Fruit fly (Drosophila melanogaster): ENCODE data around the gene ND-13B.

Gene ND-13B

DNA sequence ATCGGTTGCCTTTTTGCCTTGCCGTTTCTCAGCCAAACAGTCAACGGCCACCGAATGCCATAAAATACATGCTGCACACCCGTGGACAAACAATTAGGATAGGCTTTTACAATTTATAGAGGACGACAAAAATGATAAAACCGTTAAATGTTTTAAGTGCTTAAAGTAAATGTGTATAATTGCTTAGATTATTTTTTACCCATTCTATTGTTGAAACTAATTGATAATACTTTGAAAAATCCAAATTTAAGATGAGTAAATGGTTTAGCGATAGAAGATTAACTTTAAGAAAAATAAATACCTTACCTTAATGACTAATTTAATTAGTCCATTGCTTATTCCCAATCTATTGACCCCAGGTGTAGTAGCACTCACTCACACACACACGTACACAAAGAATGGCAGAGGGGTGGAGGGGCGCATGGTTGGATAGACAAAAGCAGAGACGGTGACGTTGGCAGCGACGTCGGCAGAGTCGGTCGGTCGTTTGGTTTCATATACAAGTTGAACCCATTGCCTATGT is 15.3 kb downstream of the ND-13B start (continued):
- TF ChIP-seq CG12391 (tag; optimal IDR thresholded peaks at IDR 0.05) (peak; percentile 97), CG4328 (GFP tag; optimal IDR thresholded peaks at IDR 0.05) (peak; percentile 95), CG18599 (GFP tag; optimal IDR thresholded peaks at IDR 0.05) (peak; percentile 97), Tbp (GFP tag; optimal IDR thresholded peaks at IDR 0.05) (no peak), Dek (tag; optimal IDR thresholded peaks at IDR 0.05) (peak; percentile 95), E2f1 (GFP tag; IDR thresholded peaks at IDR 0.05) (peak; percentile 94), Bgb (GFP tag; IDR thresholded peaks at IDR 0.05; ENCODE audit: partially characterized antibody) (no peak), CG15601 (tag; optimal IDR thresholded peaks at IDR 0.05) (peak; percentile 92), CG10321 (GFP tag; IDR thresholded peaks at IDR 0.05) (peak; percentile 71), lmd (GFP tag; IDR thresholded peaks at IDR 0.05) (peak; percentile 96), Atf3 (GFP tag; optimal IDR thresholded peaks at IDR 0.05) (peak; percentile 79), CG11456 (GFP tag; IDR thresholded peaks at IDR 0.05) (peak; percentile 87), rib (GFP tag; IDR thresholded peaks at IDR 0.05) (peak; percentile 85), CG17802 (tag; optimal IDR thresholded peaks at IDR 0.05) (peak; percentile 58), CG18764 (GFP tag; optimal IDR thresholded peaks at IDR 0.05) (peak; percentile 77), CG15696 (tag; optimal IDR thresholded peaks at IDR 0.05) (peak; percentile 92), CG13424 (tag; optimal IDR thresholded peaks at IDR 0.05) (peak; percentile 96), CG7271 (tag; optimal IDR thresholded peaks at IDR 0.05) (no peak), pfk (GFP tag; optimal IDR thresholded peaks at IDR 0.05) (peak; percentile 20), ac (GFP tag; optimal IDR thresholded peaks at IDR 0.05) (peak; percentile 71), ken (GFP tag; IDR thresholded peaks at IDR 0.05) (peak; percentile 87), CG6854 (GFP tag; optimal IDR thresholded peaks at IDR 0.05) (peak; percentile 94), sens-2 (GFP tag; IDR thresholded peaks at IDR 0.05) (peak; percentile 86), CG16813 (GFP tag; IDR thresholded peaks at IDR 0.05; ENCODE audit: partially characterized antibody) (no peak), CG13894 (tag; optimal IDR thresholded peaks at IDR 0.05) (peak; percentile 93), gt (GFP tag; IDR thresholded peaks at IDR 0.05) (no peak; the same call in 1 of the 2 replicates), Six4 (GFP tag; optimal IDR thresholded peaks at IDR 0.05) (peak; percentile 90), CG18619 (GFP tag; optimal IDR thresholded peaks at IDR 0.05) (peak; percentile 94), CG17359 (tag; optimal IDR thresholded peaks at IDR 0.05) (peak; percentile 94), unpg (GFP tag; optimal IDR thresholded peaks at IDR 0.05) (peak; percentile 96), schlank (tag; optimal IDR thresholded peaks at IDR 0.05) (peak; percentile 86), Eip74EF (GFP tag; optimal IDR thresholded peaks at IDR 0.05) (peak in 1 of 2 experiments; percentile 97), bbx (GFP tag; IDR thresholded peaks at IDR 0.05; ENCODE audit: partially characterized antibody) (peak; percentile 34; the same call in 1 of the 2 replicates), CG3838 (GFP tag; optimal IDR thresholded peaks at IDR 0.05) (peak; percentile 89), CG3407 (GFP tag; optimal IDR thresholded peaks at IDR 0.05) (peak; percentile 94), gsb (GFP tag; IDR thresholded peaks at IDR 0.05) (peak; percentile 87), CG10147 (GFP tag; optimal IDR thresholded peaks at IDR 0.05) (peak; percentile 87), CG14050 (GFP tag; IDR thresholded peaks at IDR 0.05) (peak; percentile 88), Sin3A (optimal IDR thresholded peaks at IDR 0.05) (no peak), Myb (GFP tag; optimal IDR thresholded peaks at IDR 0.05) (peak; percentile 86), CG3281 (GFP tag; optimal IDR thresholded peaks at IDR 0.05) (peak; percentile 94), HHEX (GFP tag; optimal IDR thresholded peaks at IDR 0.05) (peak; percentile 96), vvl (GFP tag; IDR thresholded peaks at IDR 0.05) (peak; percentile 97), CG17829 (tag; optimal IDR thresholded peaks at IDR 0.05) (peak; percentile 98), tgo (GFP tag; IDR thresholded peaks at IDR 0.05) (peak; percentile 96), nau (GFP tag; optimal IDR thresholded peaks at IDR 0.05) (peak; percentile 95), CG8388 (GFP tag; optimal IDR thresholded peaks at IDR 0.05) (peak; percentile 97), CG9817 (tag; optimal IDR thresholded peaks at IDR 0.05) (peak; percentile 95), HLH3B (GFP tag; IDR thresholded peaks at IDR 0.05) (peak; percentile 93)
